Fruit fly (Drosophila melanogaster) whole organism, embryonic: Measurements from ENCODE around the gene Phb1.

Experiments used
- Ada2b ChIP-seq: fragments of 200-800 bp; sonication (Bioruptor generic); IDR thresholded peaks from 2 replicates; pipeline ENCODE4 v1.3.6; 2022; ENCODE audit warnings: missing biosample characterization, missing genetic modification characterization
- CG10366 ChIP-seq: fragments of 200-800 bp; sonication (Bioruptor generic); IDR thresholded peaks from 2 replicates; pipeline ENCODE4 v1.3.6; 2022; ENCODE audit warnings: missing biosample characterization, missing genetic modification characterization
- CG12299 ChIP-seq: fragments of 200-800 bp; sonication (Bioruptor generic); optimal IDR thresholded peaks from 2 replicates; lab custom pipeline; 2018; ENCODE audit warnings: missing biosample characterization, mild to moderate bottlenecking, missing genetic modification characterization
- CG13287 ChIP-seq: fragments of 200-800 bp; sonication (Bioruptor generic); IDR thresholded peaks from 2 replicates; pipeline ENCODE4 v1.3.6; 2022; ENCODE audit warnings: missing biosample characterization, missing genetic modification characterization; ENCODE audit not compliant: partially characterized antibody
- CG13624 ChIP-seq: fragments of 200-800 bp; sonication (Bioruptor generic); optimal IDR thresholded peaks from 2 replicates; lab custom pipeline; 2016; ENCODE audit warnings: missing biosample characterization, missing genetic modification characterization
- CG14014 ChIP-seq: fragments of 200-800 bp; sonication (Bioruptor generic); IDR thresholded peaks from 2 replicates; pipeline ENCODE4 v1.3.6; 2022; ENCODE audit warnings: missing biosample characterization, missing genetic modification characterization
- CG15479 ChIP-seq: fragments of 200-800 bp; sonication (Bioruptor generic); optimal IDR thresholded peaks from 3 replicates; lab custom pipeline; 2019; ENCODE audit warnings: missing biosample characterization, mild to moderate bottlenecking, missing genetic modification characterization, moderate library complexity
- CG15601 ChIP-seq: fragments of 200-800 bp; sonication (Bioruptor generic); optimal IDR thresholded peaks from 3 replicates; lab custom pipeline; 2019; ENCODE audit warnings: missing biosample characterization, mild to moderate bottlenecking, missing genetic modification characterization, moderate library complexity
- CG16779 ChIP-seq: fragments of 200-800 bp; sonication (Bioruptor generic); IDR thresholded peaks from 2 replicates; pipeline ENCODE4 v1.3.6; 2022; ENCODE audit warnings: missing biosample characterization, missing genetic modification characterization
- CG17829 ChIP-seq: fragments of 200-800 bp; optimal IDR thresholded peaks from 2 replicates; lab custom pipeline; 2019; ENCODE audit warnings: missing biosample characterization, mild to moderate bottlenecking, missing genetic modification characterization, moderate library complexity
- CG34422 ChIP-seq: fragments of 200-800 bp; sonication (Bioruptor generic); IDR thresholded peaks from 3 replicates; pipeline ENCODE4 v1.3.6; 2022; ENCODE audit warnings: missing biosample characterization, missing genetic modification characterization
- CG3847 ChIP-seq: fragments of 200-800 bp; sonication (Bioruptor generic); IDR thresholded peaks from 2 replicates; pipeline ENCODE4 v1.3.6; 2022; ENCODE audit warnings: missing biosample characterization, missing genetic modification characterization
- CG4282 ChIP-seq: fragments of 200-800 bp; sonication (Bioruptor generic); optimal IDR thresholded peaks from 2 replicates; lab custom pipeline; 2016; ENCODE audit warnings: missing biosample characterization, missing genetic modification characterization
- CG4404 ChIP-seq: fragments of 200-800 bp; sonication (Bioruptor generic); IDR thresholded peaks from 2 replicates; pipeline ENCODE4 v1.3.6; 2022; ENCODE audit warnings: missing biosample characterization, missing genetic modification characterization
- CG7745 ChIP-seq: fragments of 200-800 bp; sonication (Bioruptor generic); optimal IDR thresholded peaks from 2 replicates; lab custom pipeline; 2018; ENCODE audit warnings: missing biosample characterization, mild to moderate bottlenecking, missing genetic modification characterization, moderate library complexity
- CG8290 ChIP-seq, 3 experiments: fragments of 200-800 bp; sonication (Bioruptor generic); optimal IDR thresholded peaks; 2 replicates each; lab custom pipeline; 2016 to 2019; ENCODE audit warnings: missing biosample characterization in 3 of 3, missing genetic modification characterization in 3 of 3, mild to moderate bottlenecking in 2 of 3, moderate library complexity in 1 of 3
- CG8924 ChIP-seq: fragments of 200-800 bp; optimal IDR thresholded peaks from 3 replicates; lab custom pipeline; 2019; ENCODE audit warnings: missing biosample characterization, mild to moderate bottlenecking, missing genetic modification characterization, moderate library complexity
- CTCF ChIP-seq: fragments of 200-800 bp; sonication (Bioruptor generic); optimal IDR thresholded peaks from 2 replicates; lab custom pipeline; 2017; ENCODE audit warnings: missing biosample characterization, mild to moderate bottlenecking, missing genetic modification characterization, moderate library complexity
- Dll ChIP-seq: fragments of 200-800 bp; sonication (Bioruptor generic); IDR thresholded peaks from 4 replicates; pipeline ENCODE4 v1.3.6; 2022; ENCODE audit warnings: missing biosample characterization, missing genetic modification characterization; ENCODE audit not compliant: partially characterized antibody
- E2f1 ChIP-seq: fragments of 200-800 bp; sonication (Bioruptor generic); IDR thresholded peaks from 2 replicates; pipeline ENCODE4 v1.3.6; 2022; ENCODE audit warnings: missing biosample characterization, missing genetic modification characterization
- ERR ChIP-seq: fragments of 200-800 bp; sonication (Bioruptor generic); optimal IDR thresholded peaks from 2 replicates; lab custom pipeline; 2016; ENCODE audit warnings: missing biosample characterization, missing genetic modification characterization
- Eip74EF ChIP-seq, 2 experiments: fragments of 200-800 bp in 1 of 2; fragments of >200 bp in 1 of 2; sonication (Bioruptor generic) in 1 of 2; optimal IDR thresholded peaks; 2 replicates each; lab custom pipeline; 2017 to 2019; ENCODE audit warnings: missing biosample characterization in 2 of 2, missing genetic modification characterization in 2 of 2, mild to moderate bottlenecking in 1 of 2, moderate library complexity in 1 of 2
- MBD-R2 ChIP-seq: fragments of 200-800 bp; sonication (Bioruptor generic); IDR thresholded peaks from 2 replicates; pipeline ENCODE4 v1.3.6; 2022; ENCODE audit warnings: missing biosample characterization, missing genetic modification characterization
- Mes4 ChIP-seq: fragments of 200-800 bp; sonication (Bioruptor generic); optimal IDR thresholded peaks from 2 replicates; lab custom pipeline; 2016; ENCODE audit warnings: missing biosample characterization, missing genetic modification characterization
- Mrtf ChIP-seq: fragments of 200-800 bp; sonication (Bioruptor generic); IDR thresholded peaks from 3 replicates; pipeline ENCODE4 v1.3.6; 2022; ENCODE audit warnings: missing biosample characterization, missing genetic modification characterization
- Optix ChIP-seq: fragments of 200-800 bp; sonication (Bioruptor generic); IDR thresholded peaks from 3 replicates; pipeline ENCODE4 v1.3.6; 2022; ENCODE audit warnings: missing biosample characterization, missing genetic modification characterization
- Sox100B ChIP-seq: fragments of 200-800 bp; sonication (Bioruptor generic); optimal IDR thresholded peaks from 3 replicates; lab custom pipeline; 2018; ENCODE audit warnings: missing biosample characterization, mild to moderate bottlenecking, missing genetic modification characterization
- amos ChIP-seq: fragments of 200-800 bp; sonication (Bioruptor generic); IDR thresholded peaks from 2 replicates; pipeline ENCODE4 v1.3.6; 2022; ENCODE audit warnings: missing biosample characterization, missing genetic modification characterization; ENCODE audit not compliant: partially characterized antibody
- aop ChIP-seq: fragments of 200-800 bp; sonication (Bioruptor generic); IDR thresholded peaks from 2 replicates; pipeline ENCODE4 v1.3.6; 2022; ENCODE audit warnings: missing biosample characterization, missing genetic modification characterization
- bbx ChIP-seq: fragments of 200-800 bp; sonication (Bioruptor generic); IDR thresholded peaks from 2 replicates; pipeline ENCODE4 v1.3.6; 2022; ENCODE audit warnings: missing biosample characterization, missing genetic modification characterization; ENCODE audit not compliant: partially characterized antibody
- cad ChIP-seq: fragments of >200 bp; optimal IDR thresholded peaks from 2 replicates; lab custom pipeline; 2017; ENCODE audit warnings: missing biosample characterization, missing genetic modification characterization
- en ChIP-seq: fragments of 200-800 bp; sonication (Bioruptor generic); optimal IDR thresholded peaks from 2 replicates; lab custom pipeline; 2016; ENCODE audit warnings: missing biosample characterization, missing genetic modification characterization
- esg ChIP-seq: fragments of 200-800 bp; sonication (Bioruptor generic); conservative IDR thresholded peaks from 2 replicates; pipeline ENCODE4 v1.3.6; 2022; ENCODE audit warnings: missing biosample characterization, missing genetic modification characterization
- fd102C ChIP-seq: fragments of 200-800 bp; sonication (Bioruptor generic); optimal IDR thresholded peaks from 2 replicates; lab custom pipeline; 2018; ENCODE audit warnings: missing biosample characterization, mild to moderate bottlenecking, missing genetic modification characterization, moderate library complexity
- ftz-f1 ChIP-seq: fragments of 200-800 bp; sonication (Bioruptor generic); optimal IDR thresholded peaks from 2 replicates; lab custom pipeline; 2016; ENCODE audit warnings: missing biosample characterization, missing genetic modification characterization
- gem ChIP-seq: fragments of 200-800 bp; sonication (Bioruptor generic); optimal IDR thresholded peaks from 2 replicates; lab custom pipeline; 2019; ENCODE audit warnings: missing biosample characterization, mild to moderate bottlenecking, missing genetic modification characterization, moderate library complexity
- grau ChIP-seq: fragments of 200-800 bp; optimal IDR thresholded peaks from 3 replicates; lab custom pipeline; 2019; ENCODE audit warnings: missing biosample characterization, mild to moderate bottlenecking, missing genetic modification characterization, moderate library complexity
- hkb ChIP-seq, 2 experiments: fragments of 200-800 bp in 1 of 2; fragments of >200 bp in 1 of 2; sonication (Bioruptor generic) in 1 of 2; IDR thresholded peaks in 1 of 2; optimal IDR thresholded peaks in 1 of 2; 2 replicates each; pipeline versions ENCODE4 v1.3.6 to Lab custom; 2017 to 2022; ENCODE audit warnings: missing biosample characterization in 1 of 2, missing genetic modification characterization in 1 of 2
- lov ChIP-seq, 2 experiments: fragments of 200-800 bp in 1 of 2; fragments of >200 bp in 1 of 2; sonication (Bioruptor generic) in 1 of 2; IDR thresholded peaks in 1 of 2; optimal IDR thresholded peaks in 1 of 2; 2 replicates in 1 of 2; 3 replicates in 1 of 2; pipeline versions ENCODE4 v1.3.6 to Lab custom; 2017 to 2022; ENCODE audit warnings: missing biosample characterization in 1 of 2, missing genetic modification characterization in 1 of 2
- mirr ChIP-seq: fragments of 200-800 bp; sonication (Bioruptor generic); optimal IDR thresholded peaks from 3 replicates; lab custom pipeline; 2018; ENCODE audit warnings: missing biosample characterization, mild to moderate bottlenecking, missing genetic modification characterization
- sd ChIP-seq: fragments of 200-800 bp; sonication (Bioruptor generic); optimal IDR thresholded peaks from 3 replicates; lab custom pipeline; 2018; ENCODE audit warnings: missing biosample characterization, mild to moderate bottlenecking, missing genetic modification characterization, moderate library complexity
- sens ChIP-seq: fragments of 200-800 bp; sonication (Bioruptor generic); peaks from one replicate; lab custom pipeline; 2016; ENCODE audit warnings: missing biosample characterization, missing genetic modification characterization
- sim ChIP-seq: fragments of 200-800 bp; sonication (Bioruptor generic); IDR thresholded peaks from 2 replicates; pipeline ENCODE4 v1.3.6; 2022; ENCODE audit warnings: missing biosample characterization, missing genetic modification characterization
- tin ChIP-seq: fragments of 200-800 bp; sonication (Bioruptor generic); optimal IDR thresholded peaks from 3 replicates; lab custom pipeline; 2016; ENCODE audit warnings: missing biosample characterization, missing genetic modification characterization
- vvl ChIP-seq: fragments of 200-800 bp; sonication (Bioruptor generic); IDR thresholded peaks from 2 replicates; pipeline ENCODE4 v1.3.6; 2022; ENCODE audit warnings: missing biosample characterization, missing genetic modification characterization
- wek ChIP-seq: fragments of 200-800 bp; sonication (Bioruptor generic); optimal IDR thresholded peaks from 3 replicates; lab custom pipeline; 2018; ENCODE audit warnings: missing biosample characterization, mild to moderate bottlenecking, missing genetic modification characterization, moderate library complexity

The Phb1 gene

DNA sequence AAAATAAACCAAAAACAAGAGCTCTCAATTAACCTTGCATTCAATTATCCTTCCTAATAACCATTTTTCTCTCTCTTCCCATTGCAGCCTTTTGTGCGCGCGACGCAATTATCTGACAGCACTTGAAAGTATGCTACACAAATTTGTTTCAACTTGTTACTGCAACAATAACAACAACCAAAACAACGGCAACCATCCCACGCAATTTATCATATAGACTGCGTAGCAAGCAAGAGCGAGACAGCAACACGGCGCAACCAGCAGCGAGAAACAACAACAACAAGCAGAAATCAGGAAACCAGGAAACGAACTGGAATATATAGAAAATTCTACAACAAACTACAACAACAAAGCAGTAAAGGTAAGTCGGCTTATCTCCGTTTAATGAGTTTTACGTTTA, 42.3 kb upstream of the Phb1 start (continued):
- TF ChIP-seq CG13287 (GFP tag; lab: Robert Waterston, UW) (peak; percentile 43; the same call in 1 of the 2 replicates), sd (tag; lab: Kevin White, UChicago) (peak; percentile 21), CTCF (GFP tag; lab: Kevin White, UChicago) (peak; percentile 17), CG14014 (GFP tag; lab: Robert Waterston, UW) (no peak), Ada2b (GFP tag; lab: Robert Waterston, UW) (0 out of 2 replicates have a peak, but pooled peaks have one; percentile 10), hkb (optimal IDR thresholded peaks at IDR 0.05; lab: Kevin White, UChicago) (no peak), hkb (GFP tag; IDR thresholded peaks at IDR 0.05; lab: Robert Waterston, UW) (no peak), CG15479 (GFP tag; lab: Kevin White, UChicago) (peak; percentile 94), CG13624 (peak; percentile 83), CG8924 (tag; lab: Kevin White, UChicago) (peak; percentile 12), CG15601 (tag; lab: Kevin White, UChicago) (peak; percentile 94), CG7745 (tag; lab: Kevin White, UChicago) (no peak), ftz-f1 (peak; percentile 41), vvl (GFP tag; lab: Robert Waterston, UW) (peak; percentile 26; the same call in 1 of the 2 replicates)

DNA sequence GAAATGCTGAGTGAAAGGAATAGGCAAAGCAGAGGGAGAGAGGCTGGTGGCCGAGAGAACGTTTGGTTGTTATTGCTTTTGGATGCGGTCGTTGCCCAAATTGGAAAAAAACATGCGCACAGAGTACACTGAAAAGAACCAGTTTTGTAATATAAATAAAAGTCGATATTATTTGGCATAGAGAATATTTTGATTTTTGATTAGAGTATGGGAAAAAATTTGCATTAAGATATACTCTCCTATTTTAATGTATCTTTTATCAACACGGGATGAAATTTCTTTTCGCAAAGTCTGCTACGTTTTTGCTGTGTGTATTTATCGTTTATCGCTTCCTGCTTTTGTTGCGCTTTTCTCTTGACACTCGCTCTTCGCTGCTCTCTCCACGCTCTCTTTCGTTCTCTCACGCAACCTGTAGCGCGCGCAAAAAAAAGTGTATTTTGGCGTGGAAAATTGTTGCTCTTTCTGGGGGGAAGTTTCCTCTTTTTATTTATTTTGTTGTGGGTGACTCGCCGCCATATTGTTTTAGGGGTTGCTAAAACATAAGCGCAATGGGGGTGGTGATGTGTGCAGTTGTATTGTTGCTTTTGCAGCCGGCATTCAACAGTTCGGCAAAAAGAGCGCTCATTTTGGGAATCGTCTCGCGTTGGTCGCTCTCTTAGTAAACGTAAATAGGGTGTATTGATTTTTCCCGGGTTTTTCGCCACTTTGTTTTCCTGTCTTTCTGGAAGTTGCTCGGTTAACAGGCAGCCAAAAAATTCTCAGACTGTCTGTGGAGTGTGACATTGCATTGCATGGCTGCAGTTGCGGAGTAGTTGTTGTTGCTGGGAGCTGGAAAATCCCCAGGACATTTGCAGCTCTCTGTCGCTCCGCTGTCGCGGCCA, 41.5 kb upstream of the Phb1 start:
- TF ChIP-seq fd102C, result peak; percentile 53
- peak; percentile 72 for TF ChIP-seq wek (GFP tag; lab: Kevin White, UChicago)
- peak; percentile 97 for TF ChIP-seq esg (GFP tag; lab: Robert Waterston, UW)
- peak; percentile 98 for TF ChIP-seq gem (tag; lab: Kevin White, UChicago)
- TF ChIP-seq sens, result peak; percentile 100
- TF ChIP-seq lov (optimal IDR thresholded peaks at IDR 0.05; lab: Kevin White, UChicago), result no peak
- peak; percentile 95 for TF ChIP-seq lov (GFP tag; IDR thresholded peaks at IDR 0.05; lab: Robert Waterston, UW)
- peak; percentile 98 for TF ChIP-seq E2f1 (GFP tag; lab: Robert Waterston, UW)
- TF ChIP-seq CG16779, result peak; percentile 95
- TF ChIP-seq grau (tag; lab: Kevin White, UChicago), result peak; percentile 96
- peak; percentile 92 for TF ChIP-seq CG4404 (GFP tag; lab: Robert Waterston, UW)
- TF ChIP-seq CG3847 (GFP tag; lab: Robert Waterston, UW), result peak; percentile 94
- peak; percentile 97 for TF ChIP-seq tin (GFP tag; lab: Kevin White, UChicago)
- TF ChIP-seq CG17829 (tag; lab: Kevin White, UChicago), result peak; percentile 98
- peak; percentile 78 for TF ChIP-seq CG4282
- peak; percentile 78; the same call in 1 of the 2 replicates for TF ChIP-seq MBD-R2 (GFP tag; lab: Robert Waterston, UW)
- TF ChIP-seq amos, result no peak
- peak; percentile 97 for TF ChIP-seq CG10366 (GFP tag; lab: Robert Waterston, UW)
- TF ChIP-seq aop (GFP tag; lab: Robert Waterston, UW), result peak; percentile 90
- peak in 1 of 2 experiments; percentile 97 for TF ChIP-seq Eip74EF (GFP tag; optimal IDR thresholded peaks at IDR 0.05; lab: Kevin White, UChicago)
- peak; percentile 99 for TF ChIP-seq CG34422 (GFP tag; lab: Robert Waterston, UW)
- peak; percentile 53 for TF ChIP-seq mirr (GFP tag; lab: Kevin White, UChicago)
- peak; percentile 17; the same call in 1 of the 4 replicates for TF ChIP-seq Dll (GFP tag; lab: Robert Waterston, UW)
- TF ChIP-seq bbx (GFP tag; lab: Robert Waterston, UW), result 0 out of 2 replicates have a peak, but pooled peaks have one; percentile 8
- peak; percentile 94 for TF ChIP-seq Mrtf (GFP tag; lab: Robert Waterston, UW)
- TF ChIP-seq Optix (GFP tag; lab: Robert Waterston, UW), result peak; percentile 87
- TF ChIP-seq CG14014 (GFP tag; lab: Robert Waterston, UW), result peak; percentile 97
- peak; percentile 76 for TF ChIP-seq sd (tag; lab: Kevin White, UChicago)
- TF ChIP-seq CG12299 (tag; lab: Kevin White, UChicago), result peak; percentile 96
- TF ChIP-seq en (GFP tag; lab: Kevin White, UChicago), result peak; percentile 95
- TF ChIP-seq Mes4 (GFP tag; lab: Kevin White, UChicago), result peak; percentile 94
- TF ChIP-seq Sox100B, result peak; percentile 96
- peak; percentile 95 for TF ChIP-seq CG8290 (GFP tag; optimal IDR thresholded peaks at IDR 0.05; lab: Kevin White, UChicago)
- TF ChIP-seq CG8290 (tag; optimal IDR thresholded peaks at IDR 0.05; lab: Kevin White, UChicago), result peak; percentile 70 to 83
- peak; percentile 92 for TF ChIP-seq ERR (GFP tag; lab: Kevin White, UChicago)
- no peak for TF ChIP-seq cad (GFP tag; lab: Kevin White, UChicago)
- peak; percentile 96 for TF ChIP-seq sim (GFP tag; lab: Robert Waterston, UW)
